Fruit fly (Drosophila melanogaster) whole organism, embryonic: Measurements from ENCODE around the gene APP-BP1.

ENCODE experiments used
- CG12299 ChIP-seq: fragments of 200-800 bp; sonication (Bioruptor generic); optimal IDR thresholded peaks from 2 replicates; lab custom pipeline; 2018; ENCODE audit warnings: missing biosample characterization, mild to moderate bottlenecking, missing genetic modification characterization
- CG12659 ChIP-seq: fragments of 200-800 bp; sonication (Bioruptor generic); optimal IDR thresholded peaks from 3 replicates; lab custom pipeline; 2017; ENCODE audit warnings: mild to moderate bottlenecking, missing biosample characterization, missing genetic modification reagents, missing genetic modification characterization
- CG12769 ChIP-seq: fragments of 200-800 bp; sonication (Bioruptor generic); optimal IDR thresholded peaks from 2 replicates; lab custom pipeline; 2019; ENCODE audit warnings: missing biosample characterization, mild to moderate bottlenecking, missing genetic modification characterization, moderate library complexity
- CG15073 ChIP-seq: fragments of 200-800 bp; sonication (Bioruptor generic); optimal IDR thresholded peaks from 2 replicates; lab custom pipeline; 2016; ENCODE audit warnings: missing biosample characterization, missing genetic modification characterization
- CG15269 ChIP-seq: fragments of 200-800 bp; sonication (Bioruptor generic); optimal IDR thresholded peaks from 2 replicates; lab custom pipeline; 2018; ENCODE audit warnings: missing biosample characterization, mild to moderate bottlenecking, missing genetic modification characterization, moderate library complexity
- CG15601 ChIP-seq: fragments of 200-800 bp; sonication (Bioruptor generic); optimal IDR thresholded peaks from 3 replicates; lab custom pipeline; 2019; ENCODE audit warnings: missing biosample characterization, mild to moderate bottlenecking, missing genetic modification characterization, moderate library complexity
- CG16813 ChIP-seq: fragments of 200-800 bp; sonication (Bioruptor generic); IDR thresholded peaks from 3 replicates; pipeline ENCODE4 v1.3.6; 2022; ENCODE audit warnings: missing biosample characterization, missing genetic modification characterization; ENCODE audit not compliant: partially characterized antibody
- CG17361 ChIP-seq: fragments of 200-800 bp; sonication (Bioruptor generic); IDR thresholded peaks from 3 replicates; pipeline ENCODE4 v1.3.6; 2022; ENCODE audit warnings: missing biosample characterization, missing genetic modification characterization
- CG1792 ChIP-seq: fragments of 200-800 bp; sonication (Bioruptor generic); optimal IDR thresholded peaks from 2 replicates; lab custom pipeline; 2016; ENCODE audit warnings: missing biosample characterization, missing genetic modification characterization
- CG1832 ChIP-seq: fragments of 200-800 bp; sonication (Bioruptor generic); optimal IDR thresholded peaks from 2 replicates; lab custom pipeline; 2017; ENCODE audit warnings: missing biosample characterization, mild to moderate bottlenecking, missing genetic modification characterization, inconsistent platforms
- CG2875 ChIP-seq: fragments of 200-800 bp; sonication (Bioruptor generic); optimal IDR thresholded peaks from 2 replicates; lab custom pipeline; 2017; ENCODE audit warnings: missing biosample characterization, mild to moderate bottlenecking, missing genetic modification characterization, missing genetic modification reagents
- CG3065 ChIP-seq: fragments of 200-800 bp; sonication (Bioruptor generic); optimal IDR thresholded peaks from 2 replicates; lab custom pipeline; 2016; ENCODE audit warnings: missing biosample characterization, missing genetic modification characterization
- CG33213 ChIP-seq: fragments of 200-800 bp; sonication (Bioruptor generic); optimal IDR thresholded peaks from 3 replicates; lab custom pipeline; 2016; ENCODE audit warnings: missing biosample characterization, missing genetic modification characterization
- CG33557 ChIP-seq: fragments of 200-800 bp; sonication (Bioruptor generic); optimal IDR thresholded peaks from 2 replicates; lab custom pipeline; 2019; ENCODE audit warnings: missing biosample characterization, mild to moderate bottlenecking, missing genetic modification characterization, moderate library complexity
- CG34422 ChIP-seq: fragments of 200-800 bp; sonication (Bioruptor generic); IDR thresholded peaks from 3 replicates; pipeline ENCODE4 v1.3.6; 2022; ENCODE audit warnings: missing biosample characterization, missing genetic modification characterization
- CG6683 ChIP-seq: fragments of 200-800 bp; sonication (Bioruptor generic); optimal IDR thresholded peaks from 2 replicates; lab custom pipeline; 2017; ENCODE audit warnings: missing biosample characterization, mild to moderate bottlenecking, missing genetic modification characterization, missing genetic modification reagents
- CG6791 ChIP-seq: fragments of 200-800 bp; sonication (Bioruptor generic); IDR thresholded peaks from 3 replicates; pipeline ENCODE4 v1.3.6; 2022; ENCODE audit warnings: missing biosample characterization, missing genetic modification characterization; ENCODE audit not compliant: partially characterized antibody
- CG7963 ChIP-seq: fragments of 200-800 bp; sonication (Bioruptor generic); IDR thresholded peaks from 3 replicates; pipeline ENCODE4 v1.3.6; 2022; ENCODE audit warnings: missing biosample characterization, missing genetic modification characterization; ENCODE audit not compliant: partially characterized antibody
- CG8478 ChIP-seq: fragments of >200 bp; optimal IDR thresholded peaks from 2 replicates; lab custom pipeline; 2018
- CG8944 ChIP-seq: fragments of 200-800 bp; sonication (Bioruptor generic); optimal IDR thresholded peaks from 3 replicates; lab custom pipeline; 2016; ENCODE audit warnings: missing biosample characterization, missing genetic modification characterization
- Camta ChIP-seq: fragments of 200-800 bp; sonication (Bioruptor generic); optimal IDR thresholded peaks from 2 replicates; lab custom pipeline; 2016; ENCODE audit warnings: missing biosample characterization, missing genetic modification characterization
- D ChIP-seq, 2 experiments: fragments of 200-800 bp in 1 of 2; fragments of >200 bp in 1 of 2; sonication (Bioruptor generic) in 1 of 2; optimal IDR thresholded peaks; 2 replicates in 1 of 2; 3 replicates in 1 of 2; lab custom pipeline; 2017; ENCODE audit warnings: mild to moderate bottlenecking in 1 of 2, missing biosample characterization in 1 of 2, missing genetic modification characterization in 1 of 2, missing genetic modification reagents in 1 of 2
- Dref ChIP-seq: fragments of 200-800 bp; sonication (Bioruptor generic); IDR thresholded peaks from 2 replicates; pipeline ENCODE4 v1.3.6; 2022; ENCODE audit warnings: missing biosample characterization, missing genetic modification characterization
- H15 ChIP-seq: fragments of 200-800 bp; sonication (Bioruptor generic); IDR thresholded peaks from 3 replicates; pipeline ENCODE4 v1.3.6; 2022; ENCODE audit warnings: missing biosample characterization, missing genetic modification characterization
- HLH54F ChIP-seq: fragments of 200-800 bp; sonication (Bioruptor generic); optimal IDR thresholded peaks from 3 replicates; lab custom pipeline; 2016; ENCODE audit warnings: missing biosample characterization, missing genetic modification characterization
- Jarid2 ChIP-seq: fragments of 200-800 bp; sonication (Bioruptor generic); optimal IDR thresholded peaks from 3 replicates; lab custom pipeline; 2017; ENCODE audit warnings: mild to moderate bottlenecking, missing biosample characterization, missing genetic modification reagents, missing genetic modification characterization
- Meics ChIP-seq: fragments of 200-800 bp; sonication (Bioruptor generic); optimal IDR thresholded peaks from 2 replicates; lab custom pipeline; 2017; ENCODE audit warnings: missing biosample characterization, mild to moderate bottlenecking, missing genetic modification characterization
- Myb ChIP-seq: fragments of 200-800 bp; sonication (Bioruptor generic); optimal IDR thresholded peaks from 2 replicates; lab custom pipeline; 2016; ENCODE audit warnings: missing biosample characterization, missing genetic modification characterization
- NfI ChIP-seq: fragments of 200-800 bp; sonication (Bioruptor generic); optimal IDR thresholded peaks from 3 replicates; lab custom pipeline; 2018; ENCODE audit warnings: missing biosample characterization, mild to moderate bottlenecking, missing genetic modification characterization, moderate library complexity
- Oli ChIP-seq: fragments of 200-800 bp; sonication (Bioruptor generic); optimal IDR thresholded peaks from 2 replicates; lab custom pipeline; 2018; ENCODE audit warnings: missing biosample characterization, mild to moderate bottlenecking, missing genetic modification characterization, moderate library complexity
- Poxn ChIP-seq: fragments of 200-800 bp; sonication (Bioruptor generic); IDR thresholded peaks from 2 replicates; pipeline ENCODE4 v1.3.6; 2022; ENCODE audit warnings: missing biosample characterization, missing genetic modification characterization
- Rx ChIP-seq: fragments of 200-800 bp; sonication (Bioruptor generic); IDR thresholded peaks from 2 replicates; pipeline ENCODE4 v1.3.6; 2022; ENCODE audit warnings: missing biosample characterization, missing genetic modification characterization
- Xbp1 ChIP-seq: fragments of 200-800 bp; sonication (Bioruptor generic); optimal IDR thresholded peaks from 3 replicates; lab custom pipeline; 2016; ENCODE audit warnings: missing biosample characterization, mild to moderate bottlenecking, missing genetic modification characterization
- al ChIP-seq: fragments of 200-800 bp; sonication (Bioruptor generic); IDR thresholded peaks from 2 replicates; pipeline ENCODE4 v1.3.6; 2022; ENCODE audit warnings: missing biosample characterization, missing genetic modification characterization
- croc ChIP-seq: fragments of 200-800 bp; sonication (Bioruptor generic); conservative IDR thresholded peaks from 3 replicates; pipeline ENCODE4 v1.3.6; 2022; ENCODE audit warnings: missing biosample characterization, missing genetic modification characterization
- ems ChIP-seq: fragments of 200-800 bp; sonication (Bioruptor generic); optimal IDR thresholded peaks from 3 replicates; lab custom pipeline; 2016; ENCODE audit warnings: missing biosample characterization, missing genetic modification characterization
- ewg ChIP-seq: fragments of 200-800 bp; sonication (Bioruptor generic); optimal IDR thresholded peaks from 3 replicates; lab custom pipeline; 2017; ENCODE audit warnings: mild to moderate bottlenecking, missing biosample characterization, missing genetic modification reagents, missing genetic modification characterization
- exex ChIP-seq: fragments of 200-800 bp; sonication (Bioruptor generic); optimal IDR thresholded peaks from 4 replicates; lab custom pipeline; 2018; ENCODE audit warnings: missing biosample characterization, mild to moderate bottlenecking, missing genetic modification characterization, moderate library complexity
- ftz-f1 ChIP-seq: fragments of 200-800 bp; sonication (Bioruptor generic); optimal IDR thresholded peaks from 2 replicates; lab custom pipeline; 2016; ENCODE audit warnings: missing biosample characterization, missing genetic modification characterization
- gem ChIP-seq: fragments of 200-800 bp; sonication (Bioruptor generic); optimal IDR thresholded peaks from 2 replicates; lab custom pipeline; 2019; ENCODE audit warnings: missing biosample characterization, mild to moderate bottlenecking, missing genetic modification characterization, moderate library complexity
- hth ChIP-seq: fragments of >200 bp; optimal IDR thresholded peaks from 2 replicates; lab custom pipeline; 2017; ENCODE audit warnings: inconsistent platforms
- lbe ChIP-seq: fragments of 200-800 bp; sonication (Bioruptor generic); optimal IDR thresholded peaks from 2 replicates; lab custom pipeline; 2016; ENCODE audit warnings: missing biosample characterization, mild to moderate bottlenecking, missing genetic modification characterization
- psq ChIP-seq: fragments of 200-800 bp; sonication (Bioruptor generic); optimal IDR thresholded peaks from 2 replicates; lab custom pipeline; 2017; ENCODE audit warnings: missing biosample characterization, missing genetic modification characterization
- pzg ChIP-seq: fragments of 200-800 bp; sonication (Bioruptor generic); optimal IDR thresholded peaks from 3 replicates; lab custom pipeline; 2018; ENCODE audit warnings: missing biosample characterization, mild to moderate bottlenecking, missing genetic modification characterization, moderate library complexity
- ssp ChIP-seq: fragments of 200-800 bp; sonication (Bioruptor generic); IDR thresholded peaks from 2 replicates; pipeline ENCODE4 v1.3.6; 2022; ENCODE audit warnings: missing biosample characterization, missing genetic modification characterization
- stc ChIP-seq: fragments of 200-800 bp; sonication (Bioruptor generic); IDR thresholded peaks from 2 replicates; pipeline ENCODE4 v1.3.6; 2022; ENCODE audit warnings: missing biosample characterization, missing genetic modification characterization
- tin ChIP-seq: fragments of 200-800 bp; sonication (Bioruptor generic); optimal IDR thresholded peaks from 3 replicates; lab custom pipeline; 2016; ENCODE audit warnings: missing biosample characterization, missing genetic modification characterization
- trh ChIP-seq: fragments of 200-800 bp; sonication (Bioruptor generic); optimal IDR thresholded peaks from 2 replicates; lab custom pipeline; 2016; ENCODE audit warnings: missing biosample characterization, missing genetic modification characterization
- vfl ChIP-seq: fragments of 200-800 bp; sonication (Bioruptor generic); optimal IDR thresholded peaks from 2 replicates; lab custom pipeline; 2016; ENCODE audit warnings: missing biosample characterization, missing genetic modification characterization
- zfh1 ChIP-seq: fragments of 200-800 bp; sonication (Bioruptor generic); IDR thresholded peaks from 3 replicates; pipeline ENCODE4 v1.3.6; 2022; ENCODE audit warnings: missing biosample characterization, missing genetic modification characterization

The APP-BP1 gene

DNA sequence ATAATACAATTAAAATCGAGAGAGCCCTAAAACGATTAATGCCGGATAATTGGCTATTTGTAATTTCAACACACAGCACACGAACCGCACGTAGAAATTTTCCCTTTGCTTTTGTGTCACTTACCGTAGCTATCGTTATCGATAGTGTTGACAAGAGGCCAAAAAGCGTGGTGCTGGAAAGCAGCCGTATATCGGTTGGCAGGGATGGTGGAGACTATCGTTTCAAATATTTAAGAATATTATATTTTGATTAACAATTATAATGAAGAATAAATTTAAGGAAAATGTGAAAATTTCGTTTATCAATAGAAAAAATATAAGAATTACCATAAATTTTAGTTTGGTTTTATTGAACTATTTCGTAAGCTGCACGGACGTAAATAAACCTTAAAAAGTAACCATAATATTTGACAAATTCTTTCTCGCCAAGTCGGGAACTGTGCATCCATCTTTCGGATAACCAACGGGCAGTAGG lies 5.1 kb upstream of the APP-BP1 start, which contains the start of gene JIL-1 (continued):
- TF ChIP-seq Rx (peak; percentile 52), Oli (tag; lab: Kevin White, UChicago) (peak; percentile 35), CG2875 (no peak), CG34422 (peak; percentile 81), CG12659 (GFP tag; lab: Kevin White, UChicago) (peak; percentile 75), Meics (GFP tag; lab: Kevin White, UChicago) (peak; percentile 69), stc (GFP tag; lab: Robert Waterston, UW) (peak; percentile 39; the same call in 1 of the 2 replicates), CG33557 (GFP tag; lab: Kevin White, UChicago) (peak; percentile 28), CG6683 (GFP tag; lab: Kevin White, UChicago) (no peak), CG8944 (GFP tag; lab: Kevin White, UChicago) (peak; percentile 12), ewg (GFP tag; lab: Kevin White, UChicago) (peak; percentile 6), zfh1 (GFP tag; lab: Robert Waterston, UW) (peak; percentile 85; the same call in 2 of the 3 replicates), CG3065 (no peak), Myb (peak; percentile 31), ftz-f1 (GFP tag; lab: Kevin White, UChicago) (no peak), H15 (GFP tag; lab: Robert Waterston, UW) (peak; percentile 24; the same call in 1 of the 3 replicates), Dref (GFP tag; lab: Robert Waterston, UW) (peak; percentile 84), Camta (GFP tag; lab: Kevin White, UChicago) (peak; percentile 37), CG7963 (GFP tag; lab: Robert Waterston, UW) (peak; percentile 79), croc (GFP tag; lab: Robert Waterston, UW) (peak; percentile 54; the same call in 2 of the 3 replicates), CG6791 (peak; percentile 91), ems (GFP tag; lab: Kevin White, UChicago) (peak; percentile 51), psq (GFP tag; lab: Kevin White, UChicago) (peak; percentile 88), D (optimal IDR thresholded peaks at IDR 0.05; lab: Kevin White, UChicago) (no peak), D (GFP tag; optimal IDR thresholded peaks at IDR 0.05; lab: Kevin White, UChicago) (peak; percentile 1), Xbp1 (GFP tag; lab: Kevin White, UChicago) (peak; percentile 76), CG1832 (GFP tag; lab: Kevin White, UChicago) (no peak), Poxn (GFP tag; lab: Robert Waterston, UW) (no peak), gem (peak; percentile 59), CG33213 (GFP tag; lab: Kevin White, UChicago) (peak; percentile 58), CG12769 (tag; lab: Kevin White, UChicago) (peak; percentile 35), CG17361 (GFP tag; lab: Robert Waterston, UW) (peak; percentile 61), HLH54F (peak; percentile 69), hth (no peak), CG15269 (tag; lab: Kevin White, UChicago) (peak; percentile 57), pzg (peak; percentile 79), trh (peak; percentile 8), exex (tag; lab: Kevin White, UChicago) (no peak), NfI (GFP tag; lab: Kevin White, UChicago) (peak; percentile 72), CG12299 (tag; lab: Kevin White, UChicago) (no peak), CG16813 (GFP tag; lab: Robert Waterston, UW) (peak; percentile 89), CG15601 (peak; percentile 39), CG15073 (GFP tag; lab: Kevin White, UChicago) (no peak), CG1792 (GFP tag; lab: Kevin White, UChicago) (peak; percentile 4), tin (GFP tag; lab: Kevin White, UChicago) (peak; percentile 61), Jarid2 (GFP tag; lab: Kevin White, UChicago) (peak; percentile 27), CG8478 (lab: Kevin White, UChicago) (no peak), lbe (GFP tag; lab: Kevin White, UChicago) (peak; percentile 51), vfl (peak; percentile 64), ssp (peak; percentile 57), al (peak; percentile 72)
